Worm (Caenorhabditis elegans) whole organism, L2 larva: ENCODE results near the gene sipa-1.

Experiments used
- C34F6.9 ChIP-seq: fragments of 150-350 bp; optimal IDR thresholded peaks from 2 replicates; lab custom pipeline; 2014; ENCODE audit warnings: missing biosample characterization, missing genetic modification characterization
- F13H6.1 ChIP-seq: sonication (generic microtip); optimal IDR thresholded peaks from 2 replicates; lab custom pipeline; 2016; ENCODE audit warnings: missing genetic modification characterization, missing compliant biosample characterization
- R02D3.7 ChIP-seq: fragments of 150-350 bp; optimal IDR thresholded peaks from 2 replicates; lab custom pipeline; 2014; ENCODE audit warnings: missing biosample characterization, missing genetic modification characterization
- Y55F3AM.14 ChIP-seq: fragments of 200-800 bp; sonication (Bioruptor generic); optimal IDR thresholded peaks from 2 replicates; lab custom pipeline; 2018; ENCODE audit warnings: mild to moderate bottlenecking, missing genetic modification characterization, missing compliant biosample characterization
- alr-1 ChIP-seq: fragments of 150-350 bp; optimal IDR thresholded peaks from 2 replicates; lab custom pipeline; 2014; ENCODE audit warnings: missing biosample characterization, missing genetic modification characterization
- aly-2 ChIP-seq: fragments of 150-350 bp; optimal IDR thresholded peaks from 2 replicates; lab custom pipeline; 2014; ENCODE audit warnings: missing biosample characterization, missing genetic modification characterization
- blmp-1 ChIP-seq: sonication (generic microtip); optimal IDR thresholded peaks from 2 replicates; lab custom pipeline; 2017; ENCODE audit warnings: missing genetic modification characterization, mild to moderate bottlenecking, missing compliant biosample characterization, antibody characterized with exemption, moderate library complexity; ENCODE audit not compliant: insufficient read depth
- ceh-16 ChIP-seq: fragments of 150-350 bp; optimal IDR thresholded peaks from 2 replicates; lab custom pipeline; 2014; ENCODE audit warnings: missing biosample characterization, missing genetic modification characterization
- ceh-82 ChIP-seq: fragments of 150-350 bp; optimal IDR thresholded peaks from 2 replicates; lab custom pipeline; 2014; ENCODE audit warnings: missing biosample characterization, missing genetic modification characterization
- crh-2 ChIP-seq: sonication (generic microtip); optimal IDR thresholded peaks from 2 replicates; lab custom pipeline; 2017; ENCODE audit warnings: missing biosample characterization, missing genetic modification characterization
- dmd-4 ChIP-seq: sonication (generic microtip); optimal IDR thresholded peaks from 2 replicates; lab custom pipeline; 2017; ENCODE audit warnings: missing biosample characterization, missing genetic modification characterization
- egl-27 ChIP-seq: sonication (generic microtip); optimal IDR thresholded peaks from 3 replicates; lab custom pipeline; 2017; ENCODE audit warnings: missing biosample characterization, missing genetic modification reagents, missing genetic modification characterization
- elt-1 ChIP-seq: fragments of 150-350 bp; optimal IDR thresholded peaks from 2 replicates; lab custom pipeline; 2014; ENCODE audit warnings: missing biosample characterization, missing genetic modification characterization
- fos-1 ChIP-seq: fragments of 150-350 bp; optimal IDR thresholded peaks from 2 replicates; lab custom pipeline; 2014; ENCODE audit warnings: missing biosample characterization, missing genetic modification characterization
- gmeb-1 ChIP-seq: fragments of 150-350 bp; optimal IDR thresholded peaks from 2 replicates; lab custom pipeline; 2014; ENCODE audit warnings: missing biosample characterization, missing genetic modification characterization
- lin-13 ChIP-seq: fragments of 150-350 bp; optimal IDR thresholded peaks from 2 replicates; lab custom pipeline; 2014; ENCODE audit warnings: missing biosample characterization, missing genetic modification reagents, missing genetic modification characterization
- lsy-2 ChIP-seq, 2 experiments: fragments of 150-350 bp in 1 of 2; sonication (generic microtip) in 1 of 2; optimal IDR thresholded peaks; 2 replicates each; lab custom pipeline; 2014 to 2017; ENCODE audit warnings: missing biosample characterization in 2 of 2, missing genetic modification characterization in 2 of 2
- mab-5 ChIP-seq: fragments of 150-350 bp; optimal IDR thresholded peaks from 2 replicates; lab custom pipeline; 2014; ENCODE audit warnings: missing biosample characterization, missing genetic modification characterization
- mdl-1 ChIP-seq, 2 experiments: fragments of 150-350 bp in 1 of 2; sonication (generic microtip) in 1 of 2; optimal IDR thresholded peaks; 2 replicates each; lab custom pipeline; 2017; ENCODE audit warnings: missing biosample characterization in 2 of 2, missing genetic modification characterization in 2 of 2
- nhr-11 ChIP-seq: fragments of 150-350 bp; optimal IDR thresholded peaks from 2 replicates; lab custom pipeline; 2014; ENCODE audit warnings: missing biosample characterization, missing genetic modification characterization
- nhr-129 ChIP-seq: fragments of 150-350 bp; optimal IDR thresholded peaks from 2 replicates; lab custom pipeline; 2014; ENCODE audit warnings: missing biosample characterization, missing genetic modification characterization
- nhr-25 ChIP-seq: fragments of 150-350 bp; sonication (generic microtip); optimal IDR thresholded peaks from 3 replicates; lab custom pipeline; 2014; ENCODE audit warnings: missing biosample characterization, missing genetic modification characterization
- peb-1 ChIP-seq: fragments of 150-350 bp; optimal IDR thresholded peaks from 2 replicates; lab custom pipeline; 2014; ENCODE audit warnings: missing biosample characterization, missing genetic modification characterization
- sem-4 ChIP-seq: fragments of 150-350 bp; optimal IDR thresholded peaks from 2 replicates; lab custom pipeline; 2014; ENCODE audit warnings: missing biosample characterization, missing genetic modification reagents, missing genetic modification characterization
- sma-9 ChIP-seq, 2 experiments: fragments of 150-350 bp in 1 of 2; sonication (generic microtip) in 1 of 2; optimal IDR thresholded peaks; 2 replicates each; lab custom pipeline; 2014 to 2016; ENCODE audit warnings: missing genetic modification characterization in 2 of 2, mild to moderate bottlenecking in 1 of 2, missing biosample characterization in 1 of 2, missing compliant biosample characterization in 1 of 2, missing genetic modification reagents in 1 of 2, moderate library complexity in 1 of 2
- unc-39 ChIP-seq: fragments of 150-350 bp; optimal IDR thresholded peaks from 2 replicates; lab custom pipeline; 2014; ENCODE audit warnings: missing biosample characterization, missing genetic modification characterization
- unc-55 ChIP-seq: fragments of 150-350 bp; sonication (generic microtip); optimal IDR thresholded peaks from 3 replicates; lab custom pipeline; 2014; ENCODE audit warnings: missing biosample characterization, missing genetic modification reagents, missing genetic modification characterization
- unc-62 ChIP-seq: fragments of 150-350 bp; optimal IDR thresholded peaks from 2 replicates; lab custom pipeline; 2014; ENCODE audit warnings: missing biosample characterization, missing genetic modification reagents, missing genetic modification characterization
- zag-1 ChIP-seq: fragments of 150-350 bp; optimal IDR thresholded peaks from 2 replicates; lab custom pipeline; 2014; ENCODE audit warnings: missing biosample characterization, missing genetic modification characterization
- ztf-11 ChIP-seq: sonication (generic microtip); optimal IDR thresholded peaks from 2 replicates; lab custom pipeline; 2017; ENCODE audit warnings: missing biosample characterization, missing genetic modification characterization
- ztf-4 ChIP-seq: fragments of 150-350 bp; optimal IDR thresholded peaks from 2 replicates; lab custom pipeline; 2014; ENCODE audit warnings: missing biosample characterization, missing genetic modification characterization

Gene sipa-1

ce11 chrV:11610481-11610880, 26.6 kb downstream of the sipa-1 start, which contains the start of gene sas-5 (continued):
- no peak for TF ChIP-seq dmd-4 (tag; lab: Kevin White, UChicago)
- no peak for TF ChIP-seq R02D3.7 (tag; lab: Kevin White, UChicago)
- TF ChIP-seq mab-5 (tag; lab: Kevin White, UChicago): peak; percentile 53
- peak; percentile 86 for TF ChIP-seq unc-55
- TF ChIP-seq aly-2 (tag; lab: Kevin White, UChicago): no peak
- TF ChIP-seq, all 48 proteins: peak for 22

- TF ChIP-seq F13H6.1 (tag; lab: Kevin White, UChicago): peak; percentile 26
- no peak for TF ChIP-seq blmp-1
- TF ChIP-seq ceh-16 (tag; lab: Kevin White, UChicago): no peak
- TF ChIP-seq lin-13 (GFP tag; lab: Kevin White, UChicago): no peak
- TF ChIP-seq C34F6.9 (tag; lab: Kevin White, UChicago): no peak
- TF ChIP-seq mdl-1 (tag; optimal IDR thresholded peaks at IDR 0.05; lab: Kevin White, UChicago): no peak
- TF ChIP-seq Y55F3AM.14 (GFP tag; lab: Kevin White, UChicago): no peak
These were observed 27.0 kb downstream of the sipa-1 start, which contains the start of gene piit-1 for ce11 chrV:11610049-11610448. piit-1 (minus strand) TSS chrV:11610149.

ce11 chrV:11606424-11606823, 30.7 kb downstream of the sipa-1 start, which contains the start of gene idpp-16:
idpp-16 (minus strand) TSS chrV:11606524.
- TF ChIP-seq ceh-82 (tag; lab: Kevin White, UChicago) (no peak), unc-39 (tag; lab: Kevin White, UChicago) (no peak), zag-1 (tag; lab: Kevin White, UChicago) (no peak), mab-5 (tag; lab: Kevin White, UChicago) (no peak), fos-1 (no peak)

ce11 chrV:11605227-11605626, 31.9 kb downstream of the sipa-1 start:
- TF ChIP-seq gmeb-1 (no peak), F13H6.1 (tag; lab: Kevin White, UChicago) (peak; percentile 27), nhr-129 (peak; percentile 11)

ce11 chrV:11604484-11604883, 32.6 kb downstream of the sipa-1 start, which contains the start of gene dhs-20:
dhs-20 (minus strand) TSS chrV:11604563.
- TF ChIP-seq nhr-25 (tag; lab: Kevin White, UChicago): no peak
- peak; percentile 47 for TF ChIP-seq sma-9 (GFP tag; optimal IDR thresholded peaks at IDR 0.05; lab: Kevin White, UChicago)
- TF ChIP-seq sma-9 (tag; optimal IDR thresholded peaks at IDR 0.05; lab: Kevin White, UChicago): no peak
- TF ChIP-seq fos-1: peak; percentile 51

ce11 chrV:11600800-11601199, 36.3 kb downstream of the sipa-1 start, which contains the start of gene F35B12.9:
F35B12.9 (plus strand) TSS chrV:11601171.
- TF ChIP-seq ceh-16 (tag; lab: Kevin White, UChicago): no peak
- TF ChIP-seq blmp-1: no peak
- no peak for TF ChIP-seq sem-4 (tag; lab: Kevin White, UChicago)
- no peak for TF ChIP-seq lsy-2 (tag; optimal IDR thresholded peaks at IDR 0.05; lab: Kevin White, UChicago)
- no peak for TF ChIP-seq ztf-4
- no peak for TF ChIP-seq C34F6.9 (tag; lab: Kevin White, UChicago)
- no peak for TF ChIP-seq unc-62
- no peak for TF ChIP-seq nhr-11 (tag; lab: Kevin White, UChicago)
- TF ChIP-seq, all 48 proteins: peak for 0

ce11 chrV:11598807-11599206, 38.3 kb downstream of the sipa-1 start, which contains the start of gene srx-84:
srx-84 (plus strand) TSS chrV:11599107.
- TF ChIP-seq ceh-16 (tag; lab: Kevin White, UChicago): no peak
- TF ChIP-seq aly-2 (tag; lab: Kevin White, UChicago): no peak
- TF ChIP-seq unc-62: no peak
- no peak for TF ChIP-seq elt-1 (tag; lab: Kevin White, UChicago)
- TF ChIP-seq ztf-4: no peak
- TF ChIP-seq sem-4 (tag; lab: Kevin White, UChicago): no peak
- no peak for TF ChIP-seq blmp-1
- TF ChIP-seq alr-1 (tag; lab: Kevin White, UChicago): no peak
- no peak for TF ChIP-seq ztf-11 (tag; lab: Kevin White, UChicago)
- TF ChIP-seq peb-1: no peak
- TF ChIP-seq ceh-82 (tag; lab: Kevin White, UChicago): no peak
- no peak for TF ChIP-seq unc-55
- TF ChIP-seq dmd-4 (tag; lab: Kevin White, UChicago): no peak
- no peak for TF ChIP-seq lin-13 (GFP tag; lab: Kevin White, UChicago)
- TF ChIP-seq crh-2 (tag; lab: Kevin White, UChicago): no peak
- TF ChIP-seq egl-27 (tag; lab: Kevin White, UChicago): no peak
